Fruit fly (Drosophila melanogaster) whole organism, embryonic: Measurements from ENCODE around the gene CG9411.

Experiments
- Adf1 ChIP-seq: fragments of 200-800 bp; sonication (Bioruptor generic); IDR thresholded peaks from 2 replicates; pipeline ENCODE4 v1.3.6; 2022; ENCODE audit warnings: missing biosample characterization, missing genetic modification characterization
- Asciz ChIP-seq: fragments of 200-800 bp; sonication (Bioruptor generic); optimal IDR thresholded peaks from 2 replicates; lab custom pipeline; 2017; ENCODE audit warnings: missing biosample characterization, mild to moderate bottlenecking, missing genetic modification characterization, missing genetic modification reagents
- Blimp-1 ChIP-seq: fragments of 200-800 bp; sonication (Bioruptor generic); optimal IDR thresholded peaks from 3 replicates; lab custom pipeline; 2018; ENCODE audit warnings: missing biosample characterization, missing genetic modification characterization, mild to moderate bottlenecking, moderate library complexity, missing genetic modification reagents
- CG10209 ChIP-seq: fragments of 200-800 bp; sonication (Bioruptor generic); optimal IDR thresholded peaks from 3 replicates; lab custom pipeline; 2017; ENCODE audit warnings: missing biosample characterization, mild to moderate bottlenecking, missing genetic modification characterization, missing genetic modification reagents
- CG10543 ChIP-seq: fragments of 200-800 bp; sonication (Bioruptor generic); optimal IDR thresholded peaks from 3 replicates; lab custom pipeline; 2017; ENCODE audit warnings: missing biosample characterization, mild to moderate bottlenecking, missing genetic modification characterization, moderate library complexity
- CG10959 ChIP-seq: fragments of 200-800 bp; sonication (Bioruptor generic); IDR thresholded peaks from 2 replicates; pipeline ENCODE4 v1.3.6; 2022; ENCODE audit warnings: missing biosample characterization, missing genetic modification characterization
- CG30020 ChIP-seq: fragments of 200-800 bp; optimal IDR thresholded peaks from 2 replicates; lab custom pipeline; 2019; ENCODE audit warnings: missing biosample characterization, mild to moderate bottlenecking, missing genetic modification characterization, moderate library complexity
- CG34422 ChIP-seq: fragments of 200-800 bp; sonication (Bioruptor generic); IDR thresholded peaks from 3 replicates; pipeline ENCODE4 v1.3.6; 2022; ENCODE audit warnings: missing biosample characterization, missing genetic modification characterization
- CG4282 ChIP-seq: fragments of 200-800 bp; sonication (Bioruptor generic); optimal IDR thresholded peaks from 2 replicates; lab custom pipeline; 2016; ENCODE audit warnings: missing biosample characterization, missing genetic modification characterization
- CG4617 ChIP-seq: fragments of 200-800 bp; sonication (Bioruptor generic); optimal IDR thresholded peaks from 3 replicates; lab custom pipeline; 2016; ENCODE audit warnings: missing biosample characterization, missing genetic modification characterization, borderline replicate concordance
- CG4820 ChIP-seq: fragments of 200-800 bp; sonication (Bioruptor generic); optimal IDR thresholded peaks from 3 replicates; lab custom pipeline; 2016; ENCODE audit warnings: missing biosample characterization, missing genetic modification characterization
- CG4854 ChIP-seq: fragments of 200-800 bp; sonication (Bioruptor generic); optimal IDR thresholded peaks from 2 replicates; lab custom pipeline; 2016; ENCODE audit warnings: missing biosample characterization, missing genetic modification characterization, inconsistent platforms
- CG8290 ChIP-seq, 3 experiments: fragments of 200-800 bp; sonication (Bioruptor generic); optimal IDR thresholded peaks; 2 replicates each; lab custom pipeline; 2016 to 2019; ENCODE audit warnings: missing biosample characterization in 3 of 3, missing genetic modification characterization in 3 of 3, mild to moderate bottlenecking in 2 of 3, moderate library complexity in 1 of 3
- Camta ChIP-seq: fragments of 200-800 bp; sonication (Bioruptor generic); optimal IDR thresholded peaks from 2 replicates; lab custom pipeline; 2016; ENCODE audit warnings: missing biosample characterization, missing genetic modification characterization
- CkIIα-i1 ChIP-seq: fragments of 200-800 bp; sonication (Bioruptor generic); IDR thresholded peaks from 2 replicates; pipeline ENCODE4 v1.3.6; 2022; ENCODE audit warnings: missing biosample characterization, missing genetic modification characterization
- Deaf1 ChIP-seq: fragments of 200-800 bp; optimal IDR thresholded peaks from 3 replicates; lab custom pipeline; 2019; ENCODE audit warnings: missing biosample characterization, mild to moderate bottlenecking, missing genetic modification characterization, moderate library complexity
- Dfd ChIP-seq, 2 experiments: fragments of >200 bp; optimal IDR thresholded peaks; 2 replicates each; lab custom pipeline; 2017; ENCODE audit warnings: missing biosample characterization in 2 of 2, missing genetic modification characterization in 2 of 2
- Dip3 ChIP-seq: fragments of 200-800 bp; sonication (Bioruptor generic); optimal IDR thresholded peaks from 3 replicates; lab custom pipeline; 2016; ENCODE audit warnings: missing biosample characterization, missing genetic modification characterization
- Hr78 ChIP-seq, 2 experiments: fragments of 200-800 bp in 1 of 2; fragments of >200 bp in 1 of 2; sonication (Bioruptor generic) in 1 of 2; optimal IDR thresholded peaks; 2 replicates each; lab custom pipeline; 2017 to 2019; ENCODE audit warnings: missing biosample characterization in 2 of 2, missing genetic modification characterization in 2 of 2, mild to moderate bottlenecking in 1 of 2, moderate library complexity in 1 of 2
- Nf-YC ChIP-seq: fragments of 200-800 bp; optimal IDR thresholded peaks from 3 replicates; lab custom pipeline; 2019; ENCODE audit warnings: missing biosample characterization, mild to moderate bottlenecking, missing genetic modification characterization, moderate library complexity
- Optix ChIP-seq: fragments of 200-800 bp; sonication (Bioruptor generic); IDR thresholded peaks from 3 replicates; pipeline ENCODE4 v1.3.6; 2022; ENCODE audit warnings: missing biosample characterization, missing genetic modification characterization
- Six4 ChIP-seq: fragments of 200-800 bp; sonication (Bioruptor generic); optimal IDR thresholded peaks from 2 replicates; lab custom pipeline; 2016; ENCODE audit warnings: missing biosample characterization, missing genetic modification characterization
- Usf ChIP-seq: fragments of 200-800 bp; sonication (Bioruptor generic); optimal IDR thresholded peaks from 2 replicates; lab custom pipeline; 2017; ENCODE audit warnings: missing genotype, missing biosample characterization, missing genetic modification characterization
- crp ChIP-seq, 2 experiments: fragments of 200-800 bp; sonication (Bioruptor generic); optimal IDR thresholded peaks; 2 replicates in 1 of 2; 3 replicates in 1 of 2; lab custom pipeline; 2017; ENCODE audit warnings: missing biosample characterization in 2 of 2, missing genetic modification characterization in 2 of 2, mild to moderate bottlenecking in 1 of 2, moderate library complexity in 1 of 2
- eyg ChIP-seq: fragments of 200-800 bp; sonication (Bioruptor generic); optimal IDR thresholded peaks from 3 replicates; lab custom pipeline; 2016; ENCODE audit warnings: missing biosample characterization, missing genetic modification characterization
- gem ChIP-seq: fragments of 200-800 bp; sonication (Bioruptor generic); optimal IDR thresholded peaks from 2 replicates; lab custom pipeline; 2019; ENCODE audit warnings: missing biosample characterization, mild to moderate bottlenecking, missing genetic modification characterization, moderate library complexity
- grau ChIP-seq: fragments of 200-800 bp; optimal IDR thresholded peaks from 3 replicates; lab custom pipeline; 2019; ENCODE audit warnings: missing biosample characterization, mild to moderate bottlenecking, missing genetic modification characterization, moderate library complexity
- gsb ChIP-seq: fragments of 200-800 bp; sonication (Bioruptor generic); IDR thresholded peaks from 2 replicates; pipeline ENCODE4 v1.3.6; 2022; ENCODE audit warnings: missing biosample characterization, missing genetic modification characterization
- kay ChIP-seq: fragments of 200-800 bp; sonication (Bioruptor generic); optimal IDR thresholded peaks from 2 replicates; lab custom pipeline; 2016; ENCODE audit warnings: missing biosample characterization, missing genetic modification characterization
- pho ChIP-seq: fragments of 200-800 bp; sonication (Bioruptor generic); optimal IDR thresholded peaks from 2 replicates; lab custom pipeline; 2016; ENCODE audit warnings: missing biosample characterization, missing genetic modification characterization
- slp2 ChIP-seq: fragments of 200-800 bp; sonication (Bioruptor generic); optimal IDR thresholded peaks from 2 replicates; lab custom pipeline; 2016; ENCODE audit warnings: missing biosample characterization, missing genetic modification characterization
- sna ChIP-seq: fragments of 200-800 bp; sonication (Bioruptor generic); IDR thresholded peaks from 2 replicates; pipeline ENCODE4 v1.3.6; 2022; ENCODE audit warnings: missing biosample characterization, missing genetic modification characterization; ENCODE audit not compliant: partially characterized antibody
- tin ChIP-seq: fragments of 200-800 bp; sonication (Bioruptor generic); optimal IDR thresholded peaks from 3 replicates; lab custom pipeline; 2016; ENCODE audit warnings: missing biosample characterization, missing genetic modification characterization
- tna ChIP-seq: fragments of 200-800 bp; sonication (Bioruptor generic); IDR thresholded peaks from 2 replicates; pipeline ENCODE4 v1.3.6; 2022; ENCODE audit warnings: missing biosample characterization, missing genetic modification characterization; ENCODE audit not compliant: partially characterized antibody
- trh ChIP-seq: fragments of 200-800 bp; sonication (Bioruptor generic); optimal IDR thresholded peaks from 2 replicates; lab custom pipeline; 2016; ENCODE audit warnings: missing biosample characterization, missing genetic modification characterization

Gene CG9411

dm6 chrX:14480020-14480419, at the start of gene CG9411:
Gene CG9411 (minus strand): TSS chrX:14480086.
- TF ChIP-seq kay (GFP tag; lab: Kevin White, UChicago) = no peak
- no peak for TF ChIP-seq Dip3
- no peak for TF ChIP-seq pho (GFP tag; lab: Kevin White, UChicago)
- TF ChIP-seq Nf-YC (tag; lab: Kevin White, UChicago) = no peak
- TF ChIP-seq Six4 (GFP tag; lab: Kevin White, UChicago) = no peak
- TF ChIP-seq sna (GFP tag; lab: Robert Waterston, UW) = no peak
- TF ChIP-seq Deaf1 (tag; lab: Kevin White, UChicago) = peak; percentile 62
- peak; percentile 75 for TF ChIP-seq Blimp-1 (GFP tag; lab: Kevin White, UChicago)
- TF ChIP-seq CG4820 (GFP tag; lab: Kevin White, UChicago) = no peak
- TF ChIP-seq gem (tag; lab: Kevin White, UChicago) = no peak
- 0 out of 2 replicates have a peak, but pooled peaks have one; percentile 7 for TF ChIP-seq Adf1 (GFP tag; lab: Robert Waterston, UW)
- no peak for TF ChIP-seq crp (GFP tag; optimal IDR thresholded peaks at IDR 0.05; lab: Kevin White, UChicago)
- TF ChIP-seq CG30020 (tag; lab: Kevin White, UChicago) = no peak
- no peak for TF ChIP-seq Camta (GFP tag; lab: Kevin White, UChicago)
- TF ChIP-seq CG10209 (GFP tag; lab: Kevin White, UChicago) = no peak
- TF ChIP-seq tna (GFP tag; lab: Robert Waterston, UW) = no peak

DNA sequence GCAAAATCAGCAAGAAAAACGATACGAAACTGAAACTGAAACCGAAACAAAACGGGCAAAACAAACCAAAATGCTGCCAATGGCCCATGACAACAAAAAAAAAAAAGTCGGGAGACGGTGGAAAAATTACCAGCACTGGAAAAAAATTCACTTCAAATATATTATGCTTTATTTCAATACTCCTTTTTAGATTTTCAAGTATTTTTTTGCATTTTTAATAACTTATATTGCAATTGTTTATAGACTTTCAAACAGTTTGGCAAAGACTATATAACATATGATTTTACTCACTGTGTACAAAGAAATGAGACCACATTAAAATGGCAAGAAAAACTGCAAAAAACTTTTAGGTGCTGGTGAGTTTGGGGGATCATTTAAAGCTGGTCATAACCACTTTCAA, 21.1 kb upstream of the CG9411 start:
- TF ChIP-seq CG8290 (GFP tag; optimal IDR thresholded peaks at IDR 0.05; lab: Kevin White, UChicago) (no peak), CG8290 (tag; optimal IDR thresholded peaks at IDR 0.05; lab: Kevin White, UChicago) (no peak), CG4617 (GFP tag; lab: Kevin White, UChicago) (no peak), CG4854 (GFP tag; lab: Kevin White, UChicago) (no peak), trh (GFP tag; lab: Kevin White, UChicago) (no peak), slp2 (GFP tag; lab: Kevin White, UChicago) (no peak), Asciz (GFP tag; lab: Kevin White, UChicago) (no peak), Usf (GFP tag; lab: Kevin White, UChicago) (no peak), gsb (no peak), Optix (no peak), CG34422 (GFP tag; lab: Robert Waterston, UW) (no peak), CG10959 (no peak), CG10543 (GFP tag; lab: Kevin White, UChicago) (no peak), Hr78 (GFP tag; optimal IDR thresholded peaks at IDR 0.05; lab: Kevin White, UChicago) (no peak), tin (no peak), CG4282 (GFP tag; lab: Kevin White, UChicago) (no peak), eyg (no peak), Dfd (GFP tag; optimal IDR thresholded peaks at IDR 0.05; lab: Kevin White, UChicago) (no peak), grau (tag; lab: Kevin White, UChicago) (no peak)

- TF ChIP-seq CkIIα-i1 = no peak
Observed at dm6 chrX:14495835-14496234, 15.9 kb upstream of the CG9411 start, which contains the start of gene CG12540. Gene CG12540 (plus strand): TSS chrX:14496135.
